Fruit fly (Drosophila melanogaster): Measurements from ENCODE around the gene Clk.

DNA sequence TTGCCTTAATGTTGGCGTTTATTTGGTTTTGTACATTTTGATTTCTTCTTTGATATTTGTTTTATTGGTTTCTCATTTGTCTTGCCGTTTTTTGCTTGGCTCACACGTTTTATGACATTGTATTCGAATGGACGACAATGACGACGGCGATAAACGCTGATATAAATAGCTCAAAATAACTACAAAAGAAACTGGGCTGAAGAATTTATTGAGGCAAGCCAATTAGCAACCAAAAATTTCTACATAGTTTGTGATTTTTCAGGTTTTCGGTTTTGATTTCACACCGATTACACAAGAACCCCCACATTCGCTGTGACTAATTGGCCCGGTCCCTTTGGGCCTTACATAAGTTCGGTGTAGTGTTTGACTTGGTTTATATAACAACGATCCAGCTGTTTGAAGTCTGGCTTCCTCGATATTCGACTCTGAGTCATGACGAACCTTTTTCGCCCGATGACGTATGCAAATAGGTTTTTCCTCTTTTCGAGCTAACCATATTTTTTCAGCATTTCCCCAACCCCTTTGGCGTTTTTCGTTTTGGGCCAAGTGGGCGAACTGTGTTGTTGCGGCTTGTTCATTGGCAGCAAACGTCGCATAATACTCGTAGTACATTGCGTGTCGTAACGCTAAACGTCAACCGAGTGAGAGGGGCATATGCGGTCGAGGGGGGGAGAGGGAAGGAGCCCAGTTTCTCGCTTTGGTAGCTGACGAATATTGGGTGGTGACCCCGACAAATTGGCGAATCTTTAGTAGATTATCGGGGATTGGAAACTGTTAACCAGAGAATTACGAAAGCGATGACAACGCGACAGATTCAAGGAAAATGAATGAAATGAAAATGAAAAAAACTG lies 32.4 kb upstream of the Clk start:
- TF ChIP-seq kay (GFP tag; ENCODE audit: borderline replicate concordance) (no peak), CG7101 (tag; optimal IDR thresholded peaks at IDR 0.05) (no peak), tj (GFP tag; optimal IDR thresholded peaks at IDR 0.05) (peak; percentile 54)
